Worm (Caenorhabditis elegans) whole organism, midembryonic: ENCODE data around the gene M7.12.

ENCODE experiments used
- T22C8.4 ChIP-seq: fragments of 200-800 bp; sonication (Bioruptor generic); IDR thresholded peaks from 2 replicates; pipeline ENCODE4 v1.3.6; 2022; ENCODE audit warnings: missing genetic modification characterization, missing compliant biosample characterization
- cog-1 ChIP-seq: sonication (generic microtip); optimal IDR thresholded peaks from 2 replicates; lab custom pipeline; 2016; ENCODE audit warnings: missing genetic modification characterization, missing compliant biosample characterization
- flt-1 ChIP-seq: fragments of 200-800 bp; sonication (Bioruptor generic); IDR thresholded peaks from 2 replicates; pipeline ENCODE4 v1.3.6; 2022; ENCODE audit warnings: missing genetic modification characterization, missing compliant biosample characterization
- klf-2 ChIP-seq: fragments of 200-800 bp; sonication (Bioruptor generic); conservative IDR thresholded peaks from 2 replicates; pipeline ENCODE4 v1.3.6; 2022; ENCODE audit warnings: missing genetic modification reagents, missing genetic modification characterization, missing compliant biosample characterization
- med-1 ChIP-seq: sonication (generic microtip); optimal IDR thresholded peaks from 2 replicates; lab custom pipeline; 2017; ENCODE audit warnings: missing genetic modification characterization, mild to moderate bottlenecking, missing compliant biosample characterization, antibody characterized with exemption, missing genetic modification reagents; ENCODE audit not compliant: insufficient read depth
- ref-1 ChIP-seq: fragments of 200-800 bp; sonication (Bioruptor generic); conservative IDR thresholded peaks from 2 replicates; pipeline ENCODE4 v1.3.6; 2022; ENCODE audit warnings: missing genetic modification reagents, missing genetic modification characterization, missing compliant biosample characterization
- tab-1 ChIP-seq: fragments of 200-800 bp; sonication (Bioruptor generic); IDR thresholded peaks from 2 replicates; pipeline ENCODE4 v1.3.6; 2022; ENCODE audit warnings: missing genetic modification characterization, missing compliant biosample characterization
- ztf-23 ChIP-seq: fragments of 200-800 bp; sonication (Bioruptor generic); IDR thresholded peaks from 2 replicates; pipeline ENCODE4 v1.3.6; 2022; ENCODE audit warnings: missing genetic modification reagents, missing genetic modification characterization, missing compliant biosample characterization
- ztf-29 ChIP-seq: fragments of 200-800 bp; sonication (Bioruptor generic); IDR thresholded peaks from 2 replicates; pipeline ENCODE4 v1.3.6; 2022; ENCODE audit warnings: missing genetic modification reagents, missing genetic modification characterization, missing compliant biosample characterization

Gene M7.12

ce11 chrIV:11082153-11082552, 15.6 kb downstream of the M7.12 start, which contains the start of gene let-70:
Gene let-70, minus strand, starts transcription at chrIV:11082253.
- no peak for TF ChIP-seq ztf-23 (GFP tag; lab: Robert Waterston, UW)
- no peak for TF ChIP-seq T22C8.4
- TF ChIP-seq cog-1 (tag; lab: Kevin White, UChicago), result no peak
- no peak for TF ChIP-seq ref-1 (GFP tag; lab: Robert Waterston, UW)
- no peak for TF ChIP-seq klf-2 (GFP tag; lab: Robert Waterston, UW)
- TF ChIP-seq tab-1 (GFP tag; lab: Robert Waterston, UW), result no peak
- no peak for TF ChIP-seq flt-1
- no peak for TF ChIP-seq ztf-29 (GFP tag; lab: Robert Waterston, UW)
- no peak for TF ChIP-seq med-1 (GFP tag; lab: Kevin White, UChicago)

- TF ChIP-seq ztf-29 (GFP tag; lab: Robert Waterston, UW) (no peak), T22C8.4 (no peak), med-1 (GFP tag; lab: Kevin White, UChicago) (no peak), flt-1 (no peak), klf-2 (GFP tag; lab: Robert Waterston, UW) (no peak), ref-1 (GFP tag; lab: Robert Waterston, UW) (no peak), cog-1 (tag; lab: Kevin White, UChicago) (no peak), ztf-23 (GFP tag; lab: Robert Waterston, UW) (no peak), tab-1 (GFP tag; lab: Robert Waterston, UW) (no peak)
Observed at ce11 chrIV:11080823-11081285, 16.9 kb downstream of the M7.12 start, which contains the start of gene atg-7. Gene atg-7, minus strand, starts transcription at chrIV:11081055.

ce11 chrIV:11078482-11078881, 19.3 kb downstream of the M7.12 start, which contains the start of gene Y5F2A.4:
Gene Y5F2A.4, minus strand, starts transcription at chrIV:11078582.
- TF ChIP-seq cog-1 (tag; lab: Kevin White, UChicago) (no peak), ref-1 (GFP tag; lab: Robert Waterston, UW) (no peak)

- TF ChIP-seq med-1 (GFP tag; lab: Kevin White, UChicago), result no peak
- TF ChIP-seq ztf-29 (GFP tag; lab: Robert Waterston, UW), result no peak
- no peak for TF ChIP-seq T22C8.4
- TF ChIP-seq ref-1 (GFP tag; lab: Robert Waterston, UW), result no peak
- TF ChIP-seq ztf-23 (GFP tag; lab: Robert Waterston, UW), result no peak
- no peak for TF ChIP-seq klf-2 (GFP tag; lab: Robert Waterston, UW)
- no peak for TF ChIP-seq tab-1 (GFP tag; lab: Robert Waterston, UW)
- TF ChIP-seq cog-1 (tag; lab: Kevin White, UChicago), result no peak
- no peak for TF ChIP-seq flt-1
Observed at ce11 chrIV:11068314-11068713, 29.5 kb downstream of the M7.12 start.

- TF ChIP-seq cog-1 (tag; lab: Kevin White, UChicago) (no peak), tab-1 (GFP tag; lab: Robert Waterston, UW) (no peak), ztf-29 (GFP tag; lab: Robert Waterston, UW) (no peak), med-1 (GFP tag; lab: Kevin White, UChicago) (no peak), ref-1 (GFP tag; lab: Robert Waterston, UW) (no peak), ztf-23 (GFP tag; lab: Robert Waterston, UW) (no peak), flt-1 (no peak), T22C8.4 (no peak), klf-2 (GFP tag; lab: Robert Waterston, UW) (no peak)
Observed at ce11 chrIV:11067003-11067402, 30.8 kb downstream of the M7.12 start, which contains the start of gene ttr-17. Gene ttr-17, minus strand, starts transcription at chrIV:11067026.

ce11 chrIV:11063962-11064361, 33.8 kb downstream of the M7.12 start, which contains the start of gene ttr-16:
Gene ttr-16, minus strand, starts transcription at chrIV:11064137.
- 0 out of 2 replicates have a peak, but pooled peaks have one; percentile 5 for TF ChIP-seq flt-1
- TF ChIP-seq ref-1 (GFP tag; lab: Robert Waterston, UW), result no peak

- TF ChIP-seq ref-1 (GFP tag; lab: Robert Waterston, UW) (no peak), ztf-23 (GFP tag; lab: Robert Waterston, UW) (no peak), klf-2 (GFP tag; lab: Robert Waterston, UW) (no peak), med-1 (GFP tag; lab: Kevin White, UChicago) (no peak), T22C8.4 (no peak), cog-1 (tag; lab: Kevin White, UChicago) (no peak), ztf-29 (GFP tag; lab: Robert Waterston, UW) (no peak), tab-1 (GFP tag; lab: Robert Waterston, UW) (no peak), flt-1 (no peak)
Observed at ce11 chrIV:11062984-11063613, 34.7 kb downstream of the M7.12 start.

ce11 chrIV:11053652-11054317, 44.0 kb downstream of the M7.12 start, which contains the start of the genes F36H1.12 and lin-3:
Gene F36H1.12, minus strand, starts transcription at chrIV:11053702.
Gene lin-3, plus strand, starts transcription at chrIV:11054308.
- TF ChIP-seq ref-1 (GFP tag; lab: Robert Waterston, UW) (no peak), klf-2 (GFP tag; lab: Robert Waterston, UW) (no peak), cog-1 (tag; lab: Kevin White, UChicago) (no peak), tab-1 (GFP tag; lab: Robert Waterston, UW) (no peak), ztf-23 (GFP tag; lab: Robert Waterston, UW) (no peak), T22C8.4 (no peak), ztf-29 (GFP tag; lab: Robert Waterston, UW) (no peak), flt-1 (no peak), med-1 (GFP tag; lab: Kevin White, UChicago) (no peak)

ce11 chrIV:11051963-11052362, 45.8 kb downstream of the M7.12 start:
- TF ChIP-seq T22C8.4 (no peak), ztf-23 (GFP tag; lab: Robert Waterston, UW) (no peak), klf-2 (GFP tag; lab: Robert Waterston, UW) (no peak), tab-1 (GFP tag; lab: Robert Waterston, UW) (no peak), med-1 (GFP tag; lab: Kevin White, UChicago) (no peak), flt-1 (no peak), ztf-29 (GFP tag; lab: Robert Waterston, UW) (no peak), cog-1 (tag; lab: Kevin White, UChicago) (no peak), ref-1 (GFP tag; lab: Robert Waterston, UW) (no peak)
